Worm (Caenorhabditis elegans): ENCODE results near the gene sgca-1.

The sgca-1 gene

ce11 chrX:6750145-6750544 is 39.2 kb downstream of the sgca-1 start (continued):
- TF ChIP-seq Y105C5A.15 (GFP tag; IDR thresholded peaks at IDR 0.05) (no peak), nhr-111 (GFP tag; optimal IDR thresholded peaks at IDR 0.05) (no peak), hlh-30 (tag; optimal IDR thresholded peaks at IDR 0.05; ENCODE audit: insufficient read depth) (peak; percentile 97), F44E2.7 (GFP tag; IDR thresholded peaks at IDR 0.05) (no peak), D1046.2 (GFP tag; IDR thresholded peaks at IDR 0.05) (no peak), nhr-77 (tag; optimal IDR thresholded peaks at IDR 0.05) (peak; percentile 87), dpl-1 (GFP tag; optimal IDR thresholded peaks at IDR 0.05) (peak; percentile 55), lir-3 (tag; optimal IDR thresholded peaks at IDR 0.05) (no peak), jun-1 (tag; optimal IDR thresholded peaks at IDR 0.05) (peak; percentile 75), mxl-2 (GFP tag; conservative IDR thresholded peaks at IDR 0.05) (peak; percentile 100), nhr-10 (tag; optimal IDR thresholded peaks at IDR 0.05) (peak; percentile 90), pqm-1 (tag; optimal IDR thresholded peaks at IDR 0.05) (peak; percentile 31)

DNA sequence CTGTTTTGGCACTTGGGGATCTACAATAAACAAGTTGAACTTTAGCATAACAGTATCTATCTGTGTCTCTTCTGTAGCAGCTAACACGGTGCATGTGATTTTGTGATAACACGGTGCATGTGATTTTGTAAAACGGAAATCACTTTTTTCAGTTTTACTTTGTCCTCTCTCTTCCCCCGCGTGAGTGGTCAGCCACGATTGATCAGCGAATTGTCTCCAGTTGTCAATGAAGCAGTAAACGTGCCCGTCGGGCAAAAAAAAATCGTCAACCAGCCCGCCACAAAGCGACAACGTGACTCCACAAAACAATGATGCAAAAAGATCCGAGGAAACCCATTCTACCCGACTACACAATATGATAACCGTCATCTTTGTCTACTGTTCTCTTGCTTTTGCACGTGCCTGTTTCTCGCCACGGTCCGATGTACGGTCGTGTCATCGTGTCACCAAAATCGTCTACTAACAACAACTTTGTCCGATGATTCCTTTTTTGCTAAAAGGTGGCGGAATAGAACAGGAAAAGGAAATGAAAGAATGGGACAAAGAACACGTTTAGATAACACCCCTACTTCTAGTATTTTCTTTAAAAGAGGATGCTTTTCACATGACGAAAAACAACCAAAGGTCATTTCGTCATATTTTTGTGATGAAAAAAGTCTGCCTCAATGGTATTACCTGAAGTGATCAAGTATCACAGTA is 40.1 kb downstream of the sgca-1 start:
- TF ChIP-seq ZK337.2 (GFP tag; IDR thresholded peaks at IDR 0.05) (0 out of 2 replicates have a peak, but pooled peaks have one; percentile 26), egl-27 (tag; optimal IDR thresholded peaks at IDR 0.05) (no peak), mxl-2 (GFP tag; conservative IDR thresholded peaks at IDR 0.05) (peak; percentile 89), nhr-11 (tag; optimal IDR thresholded peaks at IDR 0.05) (peak; percentile 26), mep-1 (tag; optimal IDR thresholded peaks at IDR 0.05) (peak; percentile 62), ztf-11 (tag; optimal IDR thresholded peaks at IDR 0.05) (no peak), dmd-9 (GFP tag; IDR thresholded peaks at IDR 0.05) (no peak), unc-39 (tag; optimal IDR thresholded peaks at IDR 0.05) (no peak), sdz-12 (GFP tag; optimal IDR thresholded peaks at IDR 0.05) (peak; percentile 8), dmd-6 (GFP tag; IDR thresholded peaks at IDR 0.05) (peak; percentile 96), nhr-48 (tag; optimal IDR thresholded peaks at IDR 0.05) (peak; percentile 98), lin-15B (tag; optimal IDR thresholded peaks at IDR 0.05) (no peak), daf-16 (GFP tag; optimal IDR thresholded peaks at IDR 0.05) (peak in 1 of 2 experiments; percentile 45), daf-16 (tag; optimal IDR thresholded peaks at IDR 0.05) (peak; percentile 97), hlh-11 (tag; optimal IDR thresholded peaks at IDR 0.05) (peak; percentile 99), daf-19 (GFP tag; conservative IDR thresholded peaks at IDR 0.05) (peak; percentile 49; the same call in 1 of the 2 replicates), unc-62 (GFP tag; optimal IDR thresholded peaks at IDR 0.05 in 1 of 2) (peak in 1 of 2 experiments; percentile 98), unc-62 (tag; optimal IDR thresholded peaks at IDR 0.05) (no peak), D1046.2 (GFP tag; IDR thresholded peaks at IDR 0.05) (0 out of 2 replicates have a peak, but pooled peaks have one; percentile 31), dpl-1 (GFP tag; optimal IDR thresholded peaks at IDR 0.05) (peak; percentile 8), php-3 (GFP tag; IDR thresholded peaks at IDR 0.05) (peak; percentile 84), zfp-3 (GFP tag; conservative IDR thresholded peaks at IDR 0.05) (peak; percentile 78; the same call in 1 of the 2 replicates), ceh-20 (GFP tag; IDR thresholded peaks at IDR 0.05) (peak; percentile 84), lin-29 (GFP tag; IDR thresholded peaks at IDR 0.05) (peak; percentile 63), T26A8.4 (GFP tag; IDR thresholded peaks at IDR 0.05) (peak; percentile 73), tra-1 (GFP tag; IDR thresholded peaks at IDR 0.05) (peak; percentile 89), saeg-2 (GFP tag; IDR thresholded peaks at IDR 0.05) (peak; percentile 82), jun-1 (tag; optimal IDR thresholded peaks at IDR 0.05) (no peak), spr-1 (tag; optimal IDR thresholded peaks at IDR 0.05) (peak; percentile 65), zag-1 (tag; optimal IDR thresholded peaks at IDR 0.05) (no peak), mdt-29 (GFP tag; IDR thresholded peaks at IDR 0.05) (peak; percentile 93), set-16 (GFP tag; IDR thresholded peaks at IDR 0.05) (peak; percentile 64), dve-1 (tag; optimal IDR thresholded peaks at IDR 0.05; ENCODE audit: insufficient read depth) (peak; percentile 82), nhr-25 (tag; optimal IDR thresholded peaks at IDR 0.05; ENCODE audit: borderline replicate concordance, insufficient read depth) (peak; percentile 72), zip-2 (tag; optimal IDR thresholded peaks at IDR 0.05) (peak; percentile 41), ztf-7 (tag; optimal IDR thresholded peaks at IDR 0.05) (peak; percentile 79), Y75B8A.6 (GFP tag; IDR thresholded peaks at IDR 0.05) (no peak), hmg-1.1 (GFP tag; IDR thresholded peaks at IDR 0.05) (peak; percentile 28), nhr-77 (tag; optimal IDR thresholded peaks at IDR 0.05) (peak; percentile 3), hif-1 (tag; optimal IDR thresholded peaks at IDR 0.05) (peak; percentile 79 to 95)
